Fruit fly (Drosophila melanogaster) whole organism, embryonic: ENCODE data around the gene CG13838.

Experiments
- Antp ChIP-seq: fragments of 200-800 bp; sonication (Bioruptor generic); optimal IDR thresholded peaks from 3 replicates; lab custom pipeline; 2016; ENCODE audit warnings: missing biosample characterization, missing genetic modification characterization
- Bdp1 ChIP-seq: fragments of 200-800 bp; sonication (Bioruptor generic); optimal IDR thresholded peaks from 3 replicates; lab custom pipeline; 2016; ENCODE audit warnings: missing biosample characterization, missing genetic modification characterization
- Blimp-1 ChIP-seq: fragments of 200-800 bp; sonication (Bioruptor generic); optimal IDR thresholded peaks from 3 replicates; lab custom pipeline; 2018; ENCODE audit warnings: missing biosample characterization, missing genetic modification characterization, mild to moderate bottlenecking, moderate library complexity, missing genetic modification reagents
- C15 ChIP-seq: fragments of 200-800 bp; sonication (Bioruptor generic); IDR thresholded peaks from 3 replicates; pipeline ENCODE4 v1.3.6; 2022; ENCODE audit warnings: missing biosample characterization, missing genetic modification characterization
- CG10147 ChIP-seq: fragments of 200-800 bp; sonication (Bioruptor generic); optimal IDR thresholded peaks from 2 replicates; lab custom pipeline; 2019; ENCODE audit warnings: missing biosample characterization, mild to moderate bottlenecking, missing genetic modification characterization, moderate library complexity
- CG10267 ChIP-seq: fragments of 200-800 bp; sonication (Bioruptor generic); optimal IDR thresholded peaks from 2 replicates; lab custom pipeline; 2018; ENCODE audit warnings: missing biosample characterization, mild to moderate bottlenecking, missing genetic modification characterization, moderate library complexity
- CG10274 ChIP-seq: fragments of 200-800 bp; sonication (Bioruptor generic); optimal IDR thresholded peaks from 3 replicates; lab custom pipeline; 2017; ENCODE audit warnings: missing biosample characterization, mild to moderate bottlenecking, missing genetic modification characterization
- CG11085 ChIP-seq: fragments of 200-800 bp; sonication (Bioruptor generic); IDR thresholded peaks from 2 replicates; pipeline ENCODE4 v1.3.6; 2022; ENCODE audit warnings: missing biosample characterization, missing genetic modification characterization
- CG11696 ChIP-seq: fragments of 200-800 bp; sonication (Bioruptor generic); IDR thresholded peaks from 2 replicates; pipeline ENCODE4 v1.3.6; 2022; ENCODE audit warnings: missing biosample characterization, missing genetic modification characterization
- CG12659 ChIP-seq: fragments of 200-800 bp; sonication (Bioruptor generic); optimal IDR thresholded peaks from 3 replicates; lab custom pipeline; 2017; ENCODE audit warnings: mild to moderate bottlenecking, missing biosample characterization, missing genetic modification reagents, missing genetic modification characterization
- CG13287 ChIP-seq: fragments of 200-800 bp; sonication (Bioruptor generic); IDR thresholded peaks from 2 replicates; pipeline ENCODE4 v1.3.6; 2022; ENCODE audit warnings: missing biosample characterization, missing genetic modification characterization; ENCODE audit not compliant: partially characterized antibody
- CG15514 ChIP-seq: fragments of 200-800 bp; sonication (Bioruptor generic); optimal IDR thresholded peaks from 3 replicates; lab custom pipeline; 2017; ENCODE audit warnings: missing biosample characterization, missing genetic modification characterization, mild to moderate bottlenecking, moderate library complexity, missing genetic modification reagents
- CG16815 ChIP-seq: fragments of 200-800 bp; sonication (Bioruptor generic); optimal IDR thresholded peaks from 3 replicates; lab custom pipeline; 2017; ENCODE audit warnings: missing biosample characterization, mild to moderate bottlenecking, missing genetic modification characterization
- CG17568 ChIP-seq: fragments of 200-800 bp; sonication (Bioruptor generic); optimal IDR thresholded peaks from 2 replicates; lab custom pipeline; 2018; ENCODE audit warnings: missing biosample characterization, mild to moderate bottlenecking, missing genetic modification characterization, moderate library complexity
- CG1792 ChIP-seq: fragments of 200-800 bp; sonication (Bioruptor generic); optimal IDR thresholded peaks from 2 replicates; lab custom pipeline; 2016; ENCODE audit warnings: missing biosample characterization, missing genetic modification characterization
- CG2889 ChIP-seq: fragments of 200-800 bp; sonication (Bioruptor generic); IDR thresholded peaks from 3 replicates; pipeline ENCODE4 v1.3.6; 2022; ENCODE audit warnings: missing biosample characterization, missing genetic modification characterization
- CG32532 ChIP-seq: fragments of 200-800 bp; sonication (Bioruptor generic); IDR thresholded peaks from 2 replicates; pipeline ENCODE4 v1.3.6; 2022; ENCODE audit warnings: missing biosample characterization, missing genetic modification characterization
- CG33213 ChIP-seq: fragments of 200-800 bp; sonication (Bioruptor generic); optimal IDR thresholded peaks from 3 replicates; lab custom pipeline; 2016; ENCODE audit warnings: missing biosample characterization, missing genetic modification characterization
- CG6813 ChIP-seq: fragments of 200-800 bp; sonication (Bioruptor generic); optimal IDR thresholded peaks from 2 replicates; lab custom pipeline; 2017; ENCODE audit warnings: missing biosample characterization, missing genetic modification characterization, mild to moderate bottlenecking, moderate library complexity, missing genetic modification reagents
- CG7556 ChIP-seq: fragments of 200-800 bp; sonication (Bioruptor generic); optimal IDR thresholded peaks from 2 replicates; lab custom pipeline; 2017; ENCODE audit warnings: missing biosample characterization, mild to moderate bottlenecking, missing genetic modification characterization
- CG8765 ChIP-seq: fragments of 200-800 bp; sonication (Bioruptor generic); IDR thresholded peaks from 2 replicates; pipeline ENCODE4 v1.3.6; 2022; ENCODE audit warnings: missing biosample characterization, missing genetic modification characterization
- CG9817 ChIP-seq: fragments of 200-800 bp; sonication (Bioruptor generic); optimal IDR thresholded peaks from 2 replicates; lab custom pipeline; 2018; ENCODE audit warnings: missing biosample characterization, mild to moderate bottlenecking, missing genetic modification characterization, moderate library complexity
- Dll ChIP-seq: fragments of 200-800 bp; sonication (Bioruptor generic); IDR thresholded peaks from 4 replicates; pipeline ENCODE4 v1.3.6; 2022; ENCODE audit warnings: missing biosample characterization, missing genetic modification characterization; ENCODE audit not compliant: partially characterized antibody
- Ets97D ChIP-seq: fragments of 200-800 bp; sonication (Bioruptor generic); optimal IDR thresholded peaks from 3 replicates; lab custom pipeline; 2016; ENCODE audit warnings: missing biosample characterization, missing genetic modification characterization
- Gug ChIP-seq: fragments of 200-800 bp; sonication (Bioruptor generic); IDR thresholded peaks from 4 replicates; pipeline ENCODE4 v1.3.6; 2022; ENCODE audit warnings: missing biosample characterization, missing genetic modification characterization
- H2.0 ChIP-seq: fragments of 200-800 bp; sonication (Bioruptor generic); IDR thresholded peaks from 2 replicates; pipeline ENCODE4 v1.3.6; 2022; ENCODE audit warnings: missing biosample characterization, missing genetic modification characterization
- HmgZ ChIP-seq: fragments of 200-800 bp; sonication (Bioruptor generic); optimal IDR thresholded peaks from 2 replicates; lab custom pipeline; 2018; ENCODE audit warnings: missing biosample characterization, mild to moderate bottlenecking, missing genetic modification characterization
- Hmx ChIP-seq: fragments of 200-800 bp; sonication (Bioruptor generic); optimal IDR thresholded peaks from 2 replicates; lab custom pipeline; 2016; ENCODE audit warnings: missing biosample characterization, missing genetic modification characterization
- Med ChIP-seq: fragments of 200-800 bp; sonication (Bioruptor generic); peaks from one replicate; lab custom pipeline; 2016; ENCODE audit warnings: missing biosample characterization, missing genetic modification characterization, mild to moderate bottlenecking, inconsistent platforms, moderate library complexity
- Meics ChIP-seq: fragments of 200-800 bp; sonication (Bioruptor generic); optimal IDR thresholded peaks from 2 replicates; lab custom pipeline; 2017; ENCODE audit warnings: missing biosample characterization, mild to moderate bottlenecking, missing genetic modification characterization
- Myb ChIP-seq: fragments of 200-800 bp; sonication (Bioruptor generic); optimal IDR thresholded peaks from 2 replicates; lab custom pipeline; 2016; ENCODE audit warnings: missing biosample characterization, missing genetic modification characterization
- Nf-YB ChIP-seq: fragments of 200-800 bp; sonication (Bioruptor generic); optimal IDR thresholded peaks from 3 replicates; lab custom pipeline; 2019; ENCODE audit warnings: missing biosample characterization, mild to moderate bottlenecking, missing genetic modification characterization, moderate library complexity
- Nf-YC ChIP-seq: fragments of 200-800 bp; optimal IDR thresholded peaks from 3 replicates; lab custom pipeline; 2019; ENCODE audit warnings: missing biosample characterization, mild to moderate bottlenecking, missing genetic modification characterization, moderate library complexity
- NfI ChIP-seq: fragments of 200-800 bp; sonication (Bioruptor generic); optimal IDR thresholded peaks from 3 replicates; lab custom pipeline; 2018; ENCODE audit warnings: missing biosample characterization, mild to moderate bottlenecking, missing genetic modification characterization, moderate library complexity
- Sox102F ChIP-seq: fragments of 200-800 bp; sonication (Bioruptor generic); optimal IDR thresholded peaks from 2 replicates; lab custom pipeline; 2018; ENCODE audit warnings: missing biosample characterization, mild to moderate bottlenecking, missing genetic modification characterization, moderate library complexity
- TFAM ChIP-seq: fragments of 200-800 bp; sonication (Bioruptor generic); optimal IDR thresholded peaks from 2 replicates; lab custom pipeline; 2017; ENCODE audit warnings: missing biosample characterization, missing genetic modification characterization, inconsistent platforms
- ab ChIP-seq: fragments of 200-800 bp; sonication (Bioruptor generic); optimal IDR thresholded peaks from 2 replicates; lab custom pipeline; 2016; ENCODE audit warnings: missing biosample characterization, missing genetic modification characterization
- bowl ChIP-seq: fragments of 200-800 bp; sonication (Bioruptor generic); IDR thresholded peaks from 2 replicates; pipeline ENCODE4 v1.3.6; 2022; ENCODE audit warnings: missing biosample characterization, missing genetic modification characterization
- cato ChIP-seq: fragments of 200-800 bp; sonication (Bioruptor generic); optimal IDR thresholded peaks from 2 replicates; lab custom pipeline; 2016; ENCODE audit warnings: missing biosample characterization, missing genetic modification characterization, borderline replicate concordance
- fd64A ChIP-seq: fragments of 200-800 bp; sonication (Bioruptor generic); optimal IDR thresholded peaks from 3 replicates; lab custom pipeline; 2018; ENCODE audit warnings: missing biosample characterization, mild to moderate bottlenecking, missing genetic modification characterization
- gsb ChIP-seq: fragments of 200-800 bp; sonication (Bioruptor generic); IDR thresholded peaks from 2 replicates; pipeline ENCODE4 v1.3.6; 2022; ENCODE audit warnings: missing biosample characterization, missing genetic modification characterization
- ken ChIP-seq: fragments of 200-800 bp; sonication (Bioruptor generic); IDR thresholded peaks from 3 replicates; pipeline ENCODE4 v1.3.6; 2022; ENCODE audit warnings: missing biosample characterization, missing genetic modification characterization
- lilli ChIP-seq: fragments of 200-800 bp; sonication (Bioruptor generic); optimal IDR thresholded peaks from 3 replicates; lab custom pipeline; 2016; ENCODE audit warnings: missing biosample characterization, missing genetic modification characterization
- lola ChIP-seq, 3 experiments: fragments of >200 bp in 2 of 3; fragments of 200-800 bp in 1 of 3; sonication (Bioruptor generic) in 1 of 3; optimal IDR thresholded peaks; 2 replicates each; lab custom pipeline; 2017 to 2019; ENCODE audit warnings: missing biosample characterization in 3 of 3, missing genetic modification characterization in 3 of 3, mild to moderate bottlenecking in 1 of 3, moderate library complexity in 1 of 3
- nau ChIP-seq: fragments of 200-800 bp; sonication (Bioruptor generic); optimal IDR thresholded peaks from 3 replicates; lab custom pipeline; 2017; ENCODE audit warnings: missing biosample characterization, mild to moderate bottlenecking, missing genetic modification characterization, missing genetic modification reagents
- pb ChIP-seq: fragments of 200-800 bp; sonication (Bioruptor generic); optimal IDR thresholded peaks from 3 replicates; lab custom pipeline; 2016; ENCODE audit warnings: missing biosample characterization, missing genetic modification characterization
- sob ChIP-seq: fragments of 200-800 bp; sonication (Bioruptor generic); IDR thresholded peaks from 2 replicates; pipeline ENCODE4 v1.3.6; 2022; ENCODE audit warnings: missing biosample characterization, missing genetic modification characterization
- trh ChIP-seq: fragments of 200-800 bp; sonication (Bioruptor generic); optimal IDR thresholded peaks from 2 replicates; lab custom pipeline; 2016; ENCODE audit warnings: missing biosample characterization, missing genetic modification characterization
- zen2 ChIP-seq: fragments of 200-800 bp; sonication (Bioruptor generic); IDR thresholded peaks from 3 replicates; pipeline ENCODE4 v1.3.6; 2022; ENCODE audit warnings: missing biosample characterization, missing genetic modification characterization; ENCODE audit not compliant: partially characterized antibody
- zf30C ChIP-seq: fragments of 200-800 bp; sonication (Bioruptor generic); optimal IDR thresholded peaks from 3 replicates; lab custom pipeline; 2018; ENCODE audit warnings: missing biosample characterization, mild to moderate bottlenecking, missing genetic modification characterization

CG13838 gene

dm6 chr3R:23048690-23049118 lies 6.7 kb downstream of the CG13838 start (continued):
- TF ChIP-seq CG11085 (GFP tag; lab: Robert Waterston, UW) (no peak), gsb (GFP tag; lab: Robert Waterston, UW) (no peak), Ets97D (GFP tag; lab: Kevin White, UChicago) (peak; percentile 10), CG2889 (GFP tag; lab: Robert Waterston, UW) (no peak), CG12659 (GFP tag; lab: Kevin White, UChicago) (peak; percentile 77), CG6813 (peak; percentile 62), Gug (GFP tag; lab: Robert Waterston, UW) (peak; percentile 32; the same call in 2 of the 4 replicates), Dll (GFP tag; lab: Robert Waterston, UW) (no peak), Nf-YC (tag; lab: Kevin White, UChicago) (peak; percentile 77), lilli (GFP tag; lab: Kevin White, UChicago) (peak; percentile 44), CG1792 (GFP tag; lab: Kevin White, UChicago) (peak; percentile 16), CG16815 (GFP tag; lab: Kevin White, UChicago) (no peak), Sox102F (GFP tag; lab: Kevin White, UChicago) (peak; percentile 84), zen2 (GFP tag; lab: Robert Waterston, UW) (no peak), CG17568 (GFP tag; lab: Kevin White, UChicago) (peak; percentile 41), CG11696 (GFP tag; lab: Robert Waterston, UW) (peak; percentile 10; the same call in 1 of the 2 replicates), Med (GFP tag; lab: Kevin White, UChicago) (peak; percentile 71), CG10274 (peak; percentile 43), H2.0 (GFP tag; lab: Robert Waterston, UW) (peak; percentile 52; the same call in 1 of the 2 replicates), bowl (GFP tag; lab: Robert Waterston, UW) (no peak), pb (GFP tag; lab: Kevin White, UChicago) (no peak), CG10147 (GFP tag; lab: Kevin White, UChicago) (peak; percentile 45), trh (GFP tag; lab: Kevin White, UChicago) (peak; percentile 59), ken (GFP tag; lab: Robert Waterston, UW) (0 out of 3 replicates have a peak, but pooled peaks have one; percentile 32), Nf-YB (GFP tag; lab: Kevin White, UChicago) (peak; percentile 78), Hmx (peak; percentile 22), Blimp-1 (peak; percentile 80), CG9817 (tag; lab: Kevin White, UChicago) (peak; percentile 63), zf30C (GFP tag; lab: Kevin White, UChicago) (peak; percentile 57), CG10267 (tag; lab: Kevin White, UChicago) (peak; percentile 74), sob (GFP tag; lab: Robert Waterston, UW) (peak; percentile 58; the same call in 1 of the 2 replicates), Meics (GFP tag; lab: Kevin White, UChicago) (peak; percentile 72), CG15514 (peak; percentile 42), Antp (peak; percentile 44), CG32532 (GFP tag; lab: Robert Waterston, UW) (peak; percentile 60), CG33213 (GFP tag; lab: Kevin White, UChicago) (no peak), NfI (GFP tag; lab: Kevin White, UChicago) (peak; percentile 69), fd64A (GFP tag; lab: Kevin White, UChicago) (no peak), ab (GFP tag; lab: Kevin White, UChicago) (no peak), CG7556 (peak; percentile 84), CG8765 (GFP tag; lab: Robert Waterston, UW) (no peak), Myb (GFP tag; lab: Kevin White, UChicago) (no peak), HmgZ (tag; lab: Kevin White, UChicago) (peak; percentile 55), C15 (no peak), CG13287 (GFP tag; lab: Robert Waterston, UW) (no peak), cato (GFP tag; lab: Kevin White, UChicago) (peak; percentile 52), Bdp1 (GFP tag; lab: Kevin White, UChicago) (no peak), TFAM (no peak), lola (GFP tag; optimal IDR thresholded peaks at IDR 0.05; lab: Kevin White, UChicago) (peak in 1 of 3 experiments; percentile 56), nau (GFP tag; lab: Kevin White, UChicago) (peak; percentile 71)
